Worm (Caenorhabditis elegans): ENCODE measurements around the gene ttr-34.

- no peak for TF ChIP-seq aly-2 (tag; optimal IDR thresholded peaks at IDR 0.05)
- no peak for TF ChIP-seq ztf-1 (GFP tag; conservative IDR thresholded peaks at IDR 0.05)
- TF ChIP-seq egl-27 (tag; optimal IDR thresholded peaks at IDR 0.05) = no peak
Observed at ce11 chrX:13174437-13174836, 34.8 kb downstream of the ttr-34 start.

All from whole organism, L2 larva.